Worm (Caenorhabditis elegans) whole organism, L4 larva: Measurements from ENCODE around the gene T07F12.4.

ENCODE experiments used
- D1046.2 ChIP-seq: fragments of 200-800 bp; sonication (Bioruptor generic); IDR thresholded peaks from 2 replicates; pipeline ENCODE4 v1.3.6; 2022; ENCODE audit warnings: missing genetic modification characterization, missing compliant biosample characterization
- F10B5.3 ChIP-seq: sonication (generic microtip); optimal IDR thresholded peaks from 2 replicates; lab custom pipeline; 2016; ENCODE audit warnings: mild to moderate bottlenecking, missing genetic modification characterization, missing compliant biosample characterization
- F26F4.8 ChIP-seq: fragments of 200-800 bp; sonication (Bioruptor generic); conservative IDR thresholded peaks from 2 replicates; pipeline ENCODE4 v1.3.6; 2022; ENCODE audit warnings: missing genetic modification characterization, missing compliant biosample characterization
- F44E2.7 ChIP-seq: fragments of 200-800 bp; sonication (Bioruptor generic); IDR thresholded peaks from 2 replicates; pipeline ENCODE4 v2.1.2; 2022; ENCODE audit warnings: missing genetic modification characterization, missing compliant biosample characterization
- F49E8.2 ChIP-seq: sonication (generic microtip); optimal IDR thresholded peaks from 2 replicates; lab custom pipeline; 2016; ENCODE audit warnings: missing compliant biosample characterization, mild to moderate bottlenecking, missing genetic modification characterization, borderline replicate concordance
- T20F7.1 ChIP-seq: fragments of 200-800 bp; sonication (Bioruptor generic); optimal IDR thresholded peaks from 2 replicates; lab custom pipeline; 2018; ENCODE audit warnings: mild to moderate bottlenecking, missing genetic modification characterization, missing compliant biosample characterization
- Y5F2A.4 ChIP-seq: fragments of 200-800 bp; sonication (Bioruptor generic); optimal IDR thresholded peaks from 2 replicates; lab custom pipeline; 2018; ENCODE audit warnings: mild to moderate bottlenecking, missing genetic modification characterization, missing compliant biosample characterization
- ZK546.5 ChIP-seq, 2 experiments: sonication (generic microtip); optimal IDR thresholded peaks; 2 replicates each; lab custom pipeline; 2017; ENCODE audit warnings: missing biosample characterization in 2 of 2, missing genetic modification characterization in 2 of 2
- ama-1 ChIP-seq: fragments of 150-350 bp; optimal IDR thresholded peaks from 2 replicates; lab custom pipeline; 2014; ENCODE audit warnings: inconsistent platforms, mixed read lengths
- arid-1 ChIP-seq: fragments of 200-800 bp; sonication (Bioruptor generic); conservative IDR thresholded peaks from 2 replicates; pipeline ENCODE4 v1.3.6; 2022; ENCODE audit warnings: missing genetic modification reagents, missing genetic modification characterization, missing compliant biosample characterization
- ceh-20 ChIP-seq: fragments of 200-800 bp; sonication (Bioruptor generic); IDR thresholded peaks from 2 replicates; pipeline ENCODE4 v1.3.6; 2022; ENCODE audit warnings: missing genetic modification reagents, missing genetic modification characterization, missing compliant biosample characterization
- ces-1 ChIP-seq: fragments of 150-350 bp; sonication (generic microtip); optimal IDR thresholded peaks from 4 replicates; lab custom pipeline; 2014; ENCODE audit warnings: missing biosample characterization, missing genetic modification reagents, missing genetic modification characterization
- daf-16 ChIP-seq, 3 experiments: sonication (generic microtip); optimal IDR thresholded peaks; 2 replicates each; lab custom pipeline; 2016 to 2017; ENCODE audit warnings: missing genetic modification characterization in 3 of 3, missing genetic modification reagents in 3 of 3, mild to moderate bottlenecking in 2 of 3, missing compliant biosample characterization in 2 of 3, missing biosample characterization in 1 of 3, moderate library complexity in 1 of 3
- dve-1 ChIP-seq: sonication (generic microtip); optimal IDR thresholded peaks from 2 replicates; lab custom pipeline; 2017; ENCODE audit warnings: antibody characterized with exemption, mild to moderate bottlenecking, missing genetic modification characterization, missing compliant biosample characterization; ENCODE audit not compliant: insufficient read depth
- egl-43 ChIP-seq: fragments of 200-800 bp; sonication (Bioruptor generic); IDR thresholded peaks from 2 replicates; pipeline ENCODE4 v1.3.6; 2022; ENCODE audit warnings: missing genetic modification reagents, missing genetic modification characterization, missing compliant biosample characterization
- hif-1 ChIP-seq, 2 experiments: sonication (generic microtip); optimal IDR thresholded peaks; 2 replicates each; lab custom pipeline; 2016 to 2017; ENCODE audit warnings: missing compliant biosample characterization in 2 of 2, missing genetic modification characterization in 2 of 2, missing genetic modification reagents in 2 of 2, missing genotype in 2 of 2, mild to moderate bottlenecking in 1 of 2
- hlh-11 ChIP-seq: fragments of 200-800 bp; sonication (Bioruptor generic); optimal IDR thresholded peaks from 2 replicates; lab custom pipeline; 2018; ENCODE audit warnings: mild to moderate bottlenecking, missing genetic modification characterization, missing compliant biosample characterization
- hlh-30 ChIP-seq: sonication (generic microtip); optimal IDR thresholded peaks from 2 replicates; lab custom pipeline; 2017; ENCODE audit warnings: antibody characterized with exemption, mild to moderate bottlenecking, missing genetic modification characterization, missing compliant biosample characterization; ENCODE audit not compliant: insufficient read depth
- hmg-1.1 ChIP-seq: fragments of 200-800 bp; sonication (Bioruptor generic); IDR thresholded peaks from 2 replicates; pipeline ENCODE4 v1.3.6; 2022; ENCODE audit warnings: missing genetic modification reagents, missing genetic modification characterization, missing compliant biosample characterization
- jun-1 ChIP-seq: fragments of 150-350 bp; optimal IDR thresholded peaks from 2 replicates; lab custom pipeline; 2014; ENCODE audit warnings: missing biosample characterization, missing genetic modification reagents, missing genetic modification characterization
- lin-13 ChIP-seq: fragments of 150-350 bp; optimal IDR thresholded peaks from 2 replicates; lab custom pipeline; 2014; ENCODE audit warnings: missing biosample characterization, missing genetic modification reagents, missing genetic modification characterization
- lin-38 ChIP-seq: fragments of 200-800 bp; sonication (Bioruptor generic); IDR thresholded peaks from 2 replicates; pipeline ENCODE4 v1.3.6; 2022; ENCODE audit warnings: missing genetic modification reagents, missing genetic modification characterization, missing compliant biosample characterization
- lin-39 ChIP-seq: fragments of 150-350 bp; optimal IDR thresholded peaks from 2 replicates; lab custom pipeline; 2014; ENCODE audit warnings: missing biosample characterization, missing genetic modification reagents, missing genetic modification characterization
- lir-3 ChIP-seq: sonication (generic microtip); optimal IDR thresholded peaks from 2 replicates; lab custom pipeline; 2016; ENCODE audit warnings: mild to moderate bottlenecking, missing genetic modification characterization, missing compliant biosample characterization
- mep-1 ChIP-seq: fragments of 150-350 bp; sonication (generic microtip); optimal IDR thresholded peaks from 3 replicates; lab custom pipeline; 2014; ENCODE audit warnings: missing biosample characterization, missing genetic modification characterization
- mes-2 ChIP-seq: sonication (generic microtip); optimal IDR thresholded peaks from 2 replicates; lab custom pipeline; 2016; ENCODE audit warnings: missing genotype, mild to moderate bottlenecking, missing genetic modification characterization, missing compliant biosample characterization; ENCODE audit not compliant: poor library complexity, severe bottlenecking
- mxl-2 ChIP-seq: fragments of 200-800 bp; sonication (Bioruptor generic); conservative IDR thresholded peaks from 2 replicates; pipeline ENCODE4 v1.3.6; 2022; ENCODE audit warnings: missing genetic modification reagents, missing genetic modification characterization, missing compliant biosample characterization
- mxl-3 ChIP-seq: fragments of 200-800 bp; sonication (Bioruptor generic); optimal IDR thresholded peaks from 2 replicates; lab custom pipeline; 2018; ENCODE audit warnings: mild to moderate bottlenecking, missing genetic modification characterization, missing compliant biosample characterization
- nhr-10 ChIP-seq: fragments of 150-350 bp; optimal IDR thresholded peaks from 2 replicates; lab custom pipeline; 2014; ENCODE audit warnings: missing biosample characterization, missing genetic modification characterization
- nhr-11 ChIP-seq: fragments of 150-350 bp; optimal IDR thresholded peaks from 2 replicates; lab custom pipeline; 2014; ENCODE audit warnings: missing biosample characterization, missing genetic modification characterization
- nhr-111 ChIP-seq: fragments of 200-800 bp; sonication (Bioruptor generic); optimal IDR thresholded peaks from 2 replicates; lab custom pipeline; 2018; ENCODE audit warnings: mild to moderate bottlenecking, missing genetic modification characterization, missing compliant biosample characterization
- nhr-25 ChIP-seq: sonication (generic microtip); optimal IDR thresholded peaks from 2 replicates; lab custom pipeline; 2017; ENCODE audit warnings: missing genetic modification characterization, mild to moderate bottlenecking, missing compliant biosample characterization, antibody characterized with exemption, moderate library complexity, borderline replicate concordance; ENCODE audit not compliant: insufficient read depth
- nhr-6 ChIP-seq: fragments of 150-350 bp; optimal IDR thresholded peaks from 2 replicates; lab custom pipeline; 2014; ENCODE audit warnings: missing biosample characterization, missing genetic modification characterization
- nhr-76 ChIP-seq: fragments of 150-350 bp; optimal IDR thresholded peaks from 2 replicates; lab custom pipeline; 2014; ENCODE audit warnings: missing biosample characterization, missing genetic modification characterization
- nhr-77 ChIP-seq: fragments of 150-350 bp; optimal IDR thresholded peaks from 2 replicates; lab custom pipeline; 2014; ENCODE audit warnings: missing biosample characterization, missing genetic modification characterization
- pqm-1 ChIP-seq: sonication (generic microtip); optimal IDR thresholded peaks from 2 replicates; lab custom pipeline; 2017; ENCODE audit warnings: missing biosample characterization, missing genetic modification characterization
- rbr-2 ChIP-seq: sonication (generic microtip); optimal IDR thresholded peaks from 2 replicates; lab custom pipeline; 2016; ENCODE audit warnings: missing genotype, missing genetic modification characterization, missing compliant biosample characterization
- snpc-1.2 ChIP-seq: fragments of 200-800 bp; sonication (Bioruptor generic); IDR thresholded peaks from 2 replicates; pipeline ENCODE4 v1.3.6; 2022; ENCODE audit warnings: missing genetic modification reagents, missing genetic modification characterization, missing compliant biosample characterization
- tag-97 ChIP-seq: fragments of 200-800 bp; sonication (Bioruptor generic); IDR thresholded peaks from 2 replicates; pipeline ENCODE4 v1.3.6; 2022; ENCODE audit warnings: missing genetic modification characterization, missing compliant biosample characterization
- tra-1 ChIP-seq: fragments of 200-800 bp; sonication (Bioruptor generic); IDR thresholded peaks from 2 replicates; pipeline ENCODE4 v1.3.6; 2022; ENCODE audit warnings: missing genetic modification reagents, missing genetic modification characterization, missing compliant biosample characterization
- unc-130 ChIP-seq: sonication (generic microtip); optimal IDR thresholded peaks from 2 replicates; lab custom pipeline; 2016; ENCODE audit warnings: missing genetic modification reagents, missing genetic modification characterization, missing compliant biosample characterization
- unc-39 ChIP-seq: sonication (generic microtip); optimal IDR thresholded peaks from 2 replicates; lab custom pipeline; 2017; ENCODE audit warnings: missing biosample characterization, missing genetic modification characterization
- vab-7 ChIP-seq: fragments of 200-800 bp; sonication (Bioruptor generic); IDR thresholded peaks from 2 replicates; pipeline ENCODE4 v1.3.6; 2022; ENCODE audit warnings: missing genetic modification reagents, missing genetic modification characterization, missing compliant biosample characterization
- zfp-2 ChIP-seq: sonication (generic microtip); optimal IDR thresholded peaks from 2 replicates; lab custom pipeline; 2016; ENCODE audit warnings: mild to moderate bottlenecking, missing genetic modification characterization, missing compliant biosample characterization
- zip-11 ChIP-seq: fragments of 200-800 bp; sonication (Bioruptor generic); IDR thresholded peaks from 2 replicates; pipeline ENCODE4 v1.3.6; 2022; ENCODE audit warnings: missing genetic modification characterization, missing compliant biosample characterization
- zip-2 ChIP-seq: fragments of 150-350 bp; optimal IDR thresholded peaks from 2 replicates; lab custom pipeline; 2014; ENCODE audit warnings: missing biosample characterization, missing genetic modification characterization

T07F12.4 gene

ce11 chrX:4861413-4861812 is 39.2 kb downstream of the T07F12.4 start:
- TF ChIP-seq pqm-1 (tag; lab: Kevin White, UChicago) (peak; percentile 58), daf-16 (GFP tag; optimal IDR thresholded peaks at IDR 0.05; lab: Kevin White, UChicago) (no peak), daf-16 (tag; optimal IDR thresholded peaks at IDR 0.05; lab: Kevin White, UChicago) (peak; percentile 63), dve-1 (tag; lab: Kevin White, UChicago) (no peak)

ce11 chrX:4859582-4860095 is 41.0 kb downstream of the T07F12.4 start, which contains the start of gene add-1:
TSS of gene add-1 (minus strand) at chrX:4860045.
- peak; percentile 37 for TF ChIP-seq ces-1
- TF ChIP-seq tag-97 (GFP tag; lab: Robert Waterston, UW): no peak

DNA sequence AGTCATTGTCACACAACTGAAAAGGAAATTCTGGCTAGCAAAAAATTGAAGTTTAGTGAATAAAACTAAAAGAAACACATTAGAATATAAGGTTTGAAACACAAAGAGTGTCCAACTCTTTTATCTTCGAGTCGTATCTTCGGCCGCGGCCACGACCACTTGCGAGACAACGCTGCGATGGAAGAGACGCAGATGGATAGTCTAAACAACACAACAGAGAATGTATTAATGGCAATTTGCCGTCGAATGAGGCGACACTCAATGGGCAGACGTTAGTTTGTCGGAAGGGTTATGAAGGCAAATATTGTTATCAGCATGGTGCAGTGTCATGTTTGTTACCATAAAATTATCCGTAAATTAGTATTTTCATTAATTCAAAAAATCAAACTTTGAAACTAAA is 47.6 kb downstream of the T07F12.4 start, which contains the start of gene F39C12.1:
Gene F39C12.1 (minus strand): TSS at position 136 of the 400 bp plus-strand sequence.
- TF ChIP-seq lin-39 (tag; lab: Kevin White, UChicago) (no peak), lin-13 (GFP tag; lab: Kevin White, UChicago) (no peak), nhr-25 (tag; lab: Kevin White, UChicago) (no peak), arid-1 (no peak), hmg-1.1 (GFP tag; lab: Robert Waterston, UW) (0 out of 2 replicates have a peak, but pooled peaks have one; percentile 23), F49E8.2 (no peak), hlh-11 (peak; percentile 80), F10B5.3 (no peak), nhr-6 (tag; lab: Kevin White, UChicago) (peak; percentile 11), unc-39 (no peak), vab-7 (GFP tag; lab: Robert Waterston, UW) (no peak), ama-1 (lab: Kevin White, UChicago) (no peak), nhr-77 (tag; lab: Kevin White, UChicago) (no peak), nhr-10 (no peak), snpc-1.2 (no peak), hif-1 (tag; optimal IDR thresholded peaks at IDR 0.05; lab: Kevin White, UChicago) (peak in 1 of 2 experiments; percentile 61), nhr-11 (tag; lab: Kevin White, UChicago) (no peak), T20F7.1 (GFP tag; lab: Kevin White, UChicago) (no peak), tra-1 (GFP tag; lab: Robert Waterston, UW) (no peak), zip-2 (tag; lab: Kevin White, UChicago) (no peak), D1046.2 (GFP tag; lab: Robert Waterston, UW) (no peak), lin-38 (no peak), nhr-76 (tag; lab: Kevin White, UChicago) (no peak), mxl-2 (GFP tag; lab: Robert Waterston, UW) (no peak), unc-130 (GFP tag; lab: Kevin White, UChicago) (no peak), mxl-3 (GFP tag; lab: Kevin White, UChicago) (peak; percentile 80), rbr-2 (no peak), hlh-30 (tag; lab: Kevin White, UChicago) (no peak), jun-1 (tag; lab: Kevin White, UChicago) (no peak), ceh-20 (GFP tag; lab: Robert Waterston, UW) (no peak), pqm-1 (tag; lab: Kevin White, UChicago) (peak; percentile 78), mes-2 (tag; lab: Kevin White, UChicago) (peak; percentile 90), mep-1 (tag; lab: Kevin White, UChicago) (no peak), Y5F2A.4 (no peak), F26F4.8 (GFP tag; lab: Robert Waterston, UW) (no peak), egl-43 (no peak), zip-11 (GFP tag; lab: Robert Waterston, UW) (no peak), zfp-2 (no peak), F44E2.7 (no peak), lir-3 (tag; lab: Kevin White, UChicago) (no peak), nhr-111 (no peak), ZK546.5 (tag; optimal IDR thresholded peaks at IDR 0.05; lab: Kevin White, UChicago) (no peak)
